Worm (Caenorhabditis elegans) whole organism, late embryonic: ENCODE measurements around the gene R09F10.5.

Experiments
- C08G9.2 ChIP-seq: sonication (generic microtip); optimal IDR thresholded peaks from 2 replicates; lab custom pipeline; 2016; ENCODE audit warnings: mild to moderate bottlenecking, missing genetic modification characterization, moderate library complexity, missing compliant biosample characterization
- F13H6.1 ChIP-seq: sonication (generic microtip); optimal IDR thresholded peaks from 2 replicates; lab custom pipeline; 2016; ENCODE audit warnings: missing genetic modification characterization, missing compliant biosample characterization
- T23F11.4 ChIP-seq: fragments of 200-800 bp; sonication (Bioruptor generic); optimal IDR thresholded peaks from 2 replicates; lab custom pipeline; 2018; ENCODE audit warnings: mild to moderate bottlenecking, missing genetic modification characterization, missing compliant biosample characterization
- ama-1 ChIP-seq: fragments of 150-350 bp; optimal IDR thresholded peaks from 2 replicates; lab custom pipeline; 2014
- ceh-18 ChIP-seq: sonication (generic microtip); optimal IDR thresholded peaks from 2 replicates; lab custom pipeline; 2016; ENCODE audit warnings: missing genetic modification characterization, missing compliant biosample characterization
- ceh-19 ChIP-seq: fragments of 200-800 bp; sonication (Bioruptor generic); optimal IDR thresholded peaks from 2 replicates; lab custom pipeline; 2018; ENCODE audit warnings: mild to moderate bottlenecking, missing genetic modification characterization, missing compliant biosample characterization
- ceh-2 ChIP-seq: sonication (generic microtip); optimal IDR thresholded peaks from 2 replicates; lab custom pipeline; 2016; ENCODE audit warnings: missing genotype, missing genetic modification characterization, missing compliant biosample characterization
- ceh-22 ChIP-seq: sonication (generic microtip); optimal IDR thresholded peaks from 2 replicates; lab custom pipeline; 2017; ENCODE audit warnings: missing biosample characterization, missing genetic modification characterization
- ceh-30 ChIP-seq: fragments of 150-350 bp; optimal IDR thresholded peaks from 2 replicates; lab custom pipeline; 2014; ENCODE audit warnings: missing biosample characterization, missing genetic modification characterization
- ceh-31 ChIP-seq: sonication (generic microtip); optimal IDR thresholded peaks from 2 replicates; lab custom pipeline; 2016; ENCODE audit warnings: missing genetic modification characterization, missing compliant biosample characterization
- ceh-34 ChIP-seq: sonication (generic microtip); optimal IDR thresholded peaks from 2 replicates; lab custom pipeline; 2016; ENCODE audit warnings: mild to moderate bottlenecking, missing genetic modification characterization, missing compliant biosample characterization
- ceh-45 ChIP-seq: fragments of 200-800 bp; sonication (Bioruptor generic); IDR thresholded peaks from 2 replicates; pipeline ENCODE4 v1.3.6; 2022; ENCODE audit warnings: missing genetic modification reagents, missing genetic modification characterization, missing compliant biosample characterization
- ceh-48 ChIP-seq: sonication (generic microtip); optimal IDR thresholded peaks from 2 replicates; lab custom pipeline; 2016; ENCODE audit warnings: missing genetic modification characterization, inconsistent platforms, missing compliant biosample characterization
- ceh-6 ChIP-seq: fragments of 200-800 bp; sonication (Bioruptor generic); optimal IDR thresholded peaks from 2 replicates; lab custom pipeline; 2018; ENCODE audit warnings: mild to moderate bottlenecking, missing genetic modification characterization, missing compliant biosample characterization
- ceh-9 ChIP-seq: sonication (generic microtip); optimal IDR thresholded peaks from 2 replicates; lab custom pipeline; 2016; ENCODE audit warnings: mild to moderate bottlenecking, missing genetic modification characterization, inconsistent platforms, missing compliant biosample characterization
- elt-2 ChIP-seq: sonication (generic microtip); optimal IDR thresholded peaks from 2 replicates; lab custom pipeline; 2016; ENCODE audit warnings: missing genetic modification reagents, missing genetic modification characterization, missing compliant biosample characterization
- elt-4 ChIP-seq: sonication (generic microtip); optimal IDR thresholded peaks from 2 replicates; lab custom pipeline; 2016; ENCODE audit warnings: missing genetic modification characterization, missing compliant biosample characterization
- ets-4 ChIP-seq: sonication (generic microtip); optimal IDR thresholded peaks from 2 replicates; lab custom pipeline; 2016; ENCODE audit warnings: missing genetic modification characterization, missing compliant biosample characterization
- eyg-1 ChIP-seq: sonication (generic microtip); optimal IDR thresholded peaks from 2 replicates; lab custom pipeline; 2016; ENCODE audit warnings: missing genotype, missing genetic modification characterization, missing compliant biosample characterization
- fax-1 ChIP-seq: sonication (generic microtip); optimal IDR thresholded peaks from 2 replicates; lab custom pipeline; 2016; ENCODE audit warnings: missing genotype, missing genetic modification characterization, missing compliant biosample characterization
- fkh-10 ChIP-seq: fragments of 150-350 bp; optimal IDR thresholded peaks from 2 replicates; lab custom pipeline; 2014; ENCODE audit warnings: missing biosample characterization, missing genetic modification reagents, missing genetic modification characterization
- gmeb-2 ChIP-seq: sonication (generic microtip); optimal IDR thresholded peaks from 2 replicates; lab custom pipeline; 2016; ENCODE audit warnings: missing genetic modification characterization, inconsistent platforms, missing compliant biosample characterization
- hlh-13 ChIP-seq: fragments of 200-800 bp; sonication (Bioruptor generic); optimal IDR thresholded peaks from 2 replicates; lab custom pipeline; 2018; ENCODE audit warnings: mild to moderate bottlenecking, missing genetic modification characterization, missing compliant biosample characterization
- hlh-15 ChIP-seq: sonication (generic microtip); optimal IDR thresholded peaks from 2 replicates; lab custom pipeline; 2016; ENCODE audit warnings: missing genetic modification characterization, missing compliant biosample characterization
- hlh-30 ChIP-seq: sonication (generic microtip); optimal IDR thresholded peaks from 2 replicates; lab custom pipeline; 2017; ENCODE audit warnings: antibody characterized with exemption, missing genetic modification characterization, missing compliant biosample characterization; ENCODE audit not compliant: insufficient read depth
- lim-6 ChIP-seq: sonication (generic microtip); optimal IDR thresholded peaks from 2 replicates; lab custom pipeline; 2016; ENCODE audit warnings: missing genetic modification characterization, missing compliant biosample characterization
- lin-11 ChIP-seq: fragments of 200-800 bp; sonication (Bioruptor generic); optimal IDR thresholded peaks from 2 replicates; lab custom pipeline; 2018; ENCODE audit warnings: mild to moderate bottlenecking, missing genetic modification characterization, missing compliant biosample characterization
- madf-2 ChIP-seq: sonication (generic microtip); optimal IDR thresholded peaks from 2 replicates; lab custom pipeline; 2017; ENCODE audit warnings: missing genetic modification characterization, missing compliant biosample characterization
- npax-4 ChIP-seq: sonication (generic microtip); optimal IDR thresholded peaks from 2 replicates; lab custom pipeline; 2016; ENCODE audit warnings: missing genetic modification characterization, missing compliant biosample characterization
- pag-3 ChIP-seq: sonication (generic microtip); optimal IDR thresholded peaks from 2 replicates; lab custom pipeline; 2016; ENCODE audit warnings: missing compliant biosample characterization, missing genetic modification characterization, borderline replicate concordance
- pax-1 ChIP-seq: fragments of 150-350 bp; optimal IDR thresholded peaks from 2 replicates; lab custom pipeline; 2014; ENCODE audit warnings: missing biosample characterization, missing genetic modification characterization
- pha-2 ChIP-seq: sonication (generic microtip); optimal IDR thresholded peaks from 2 replicates; lab custom pipeline; 2017; ENCODE audit warnings: mild to moderate bottlenecking, missing genetic modification characterization, missing compliant biosample characterization
- pha-4 ChIP-seq: fragments of 150-350 bp; optimal IDR thresholded peaks from 2 replicates; lab custom pipeline; 2018; ENCODE audit warnings: missing biosample characterization, missing genetic modification reagents, missing genetic modification characterization
- pqm-1 ChIP-seq: sonication (generic microtip); optimal IDR thresholded peaks from 2 replicates; lab custom pipeline; 2016; ENCODE audit warnings: missing genetic modification characterization, missing compliant biosample characterization
- pros-1 ChIP-seq: fragments of 150-350 bp; optimal IDR thresholded peaks from 2 replicates; lab custom pipeline; 2014; ENCODE audit warnings: missing biosample characterization, missing genetic modification reagents, missing genetic modification characterization
- ref-2 ChIP-seq: sonication (generic microtip); optimal IDR thresholded peaks from 2 replicates; lab custom pipeline; 2016; ENCODE audit warnings: missing genetic modification characterization, missing compliant biosample characterization
- rnt-1 ChIP-seq: sonication (generic microtip); optimal IDR thresholded peaks from 2 replicates; lab custom pipeline; 2016; ENCODE audit warnings: missing genetic modification characterization, missing compliant biosample characterization
- sdc-2 ChIP-seq: sonication (generic microtip); optimal IDR thresholded peaks from 2 replicates; lab custom pipeline; 2016; ENCODE audit warnings: missing genotype, missing genetic modification characterization, missing compliant biosample characterization
- sox-2 ChIP-seq: fragments of 200-800 bp; sonication (Bioruptor generic); IDR thresholded peaks from 2 replicates; pipeline ENCODE4 v1.3.6; 2022; ENCODE audit warnings: missing genetic modification reagents, missing genetic modification characterization, missing compliant biosample characterization
- sox-4 ChIP-seq: sonication (generic microtip); optimal IDR thresholded peaks from 2 replicates; lab custom pipeline; 2017; ENCODE audit warnings: mild to moderate bottlenecking, missing genetic modification characterization, inconsistent platforms, missing compliant biosample characterization
- syd-9 ChIP-seq: sonication (generic microtip); optimal IDR thresholded peaks from 2 replicates; lab custom pipeline; 2016; ENCODE audit warnings: mild to moderate bottlenecking, missing genetic modification characterization, moderate library complexity, missing compliant biosample characterization
- tbx-2 ChIP-seq: sonication (generic microtip); optimal IDR thresholded peaks from 2 replicates; lab custom pipeline; 2016; ENCODE audit warnings: missing genetic modification characterization, missing compliant biosample characterization
- tbx-7 ChIP-seq: sonication (generic microtip); optimal IDR thresholded peaks from 2 replicates; lab custom pipeline; 2016; ENCODE audit warnings: missing genotype, missing genetic modification characterization, missing compliant biosample characterization
- ttx-3 ChIP-seq: sonication (generic microtip); optimal IDR thresholded peaks from 2 replicates; lab custom pipeline; 2016; ENCODE audit warnings: missing genetic modification reagents, missing genetic modification characterization, missing compliant biosample characterization
- unc-3 ChIP-seq, 2 experiments: fragments of 200-800 bp in 1 of 2; sonication (Bioruptor generic) in 1 of 2; sonication (generic microtip) in 1 of 2; conservative IDR thresholded peaks in 1 of 2; optimal IDR thresholded peaks in 1 of 2; 2 replicates each; pipeline versions ENCODE4 v1.3.6 to Lab custom; 2016 to 2022; ENCODE audit warnings: missing compliant biosample characterization in 2 of 2, missing genetic modification characterization in 2 of 2, missing genetic modification reagents in 1 of 2
- unc-42 ChIP-seq: sonication (generic microtip); optimal IDR thresholded peaks from 2 replicates; lab custom pipeline; 2016; ENCODE audit warnings: missing genotype, missing genetic modification characterization, missing compliant biosample characterization
- unc-55 ChIP-seq: sonication (generic microtip); optimal IDR thresholded peaks from 2 replicates; lab custom pipeline; 2017; ENCODE audit warnings: missing biosample characterization, missing genetic modification reagents, missing genetic modification characterization
- unc-86 ChIP-seq: sonication (generic microtip); optimal IDR thresholded peaks from 2 replicates; lab custom pipeline; 2016; ENCODE audit warnings: missing genetic modification characterization, missing compliant biosample characterization
- zip-5 ChIP-seq: sonication (generic microtip); optimal IDR thresholded peaks from 2 replicates; lab custom pipeline; 2016; ENCODE audit warnings: missing genetic modification characterization, missing compliant biosample characterization
- ztf-16 ChIP-seq: sonication (generic microtip); optimal IDR thresholded peaks from 2 replicates; lab custom pipeline; 2017; ENCODE audit warnings: missing genetic modification characterization, missing compliant biosample characterization

R09F10.5 gene

ce11 chrX:8294586-8294985, 12.9 kb downstream of the R09F10.5 start, which contains the start of gene R09F10.3:
Gene R09F10.3 (plus strand): TSS chrX:8294625.
- no peak for TF ChIP-seq ceh-45
- no peak for TF ChIP-seq ceh-30 (tag; lab: Kevin White, UChicago)
- no peak for TF ChIP-seq F13H6.1 (tag; lab: Kevin White, UChicago)
- TF ChIP-seq elt-4, result no peak
- TF ChIP-seq hlh-30 (tag; lab: Kevin White, UChicago), result no peak
- TF ChIP-seq sox-4 (tag; lab: Kevin White, UChicago), result no peak
- no peak for TF ChIP-seq tbx-7
- TF ChIP-seq pha-2 (tag; lab: Kevin White, UChicago), result no peak
- no peak for TF ChIP-seq fax-1 (tag; lab: Kevin White, UChicago)
- TF ChIP-seq ama-1, result no peak

- TF ChIP-seq pros-1 (tag; lab: Kevin White, UChicago) (peak; percentile 36), hlh-30 (tag; lab: Kevin White, UChicago) (peak; percentile 11), ama-1 (no peak), ceh-9 (tag; lab: Kevin White, UChicago) (no peak), T23F11.4 (GFP tag; lab: Kevin White, UChicago) (no peak), hlh-15 (no peak), npax-4 (no peak), ets-4 (tag; lab: Kevin White, UChicago) (no peak), unc-42 (tag; lab: Kevin White, UChicago) (peak; percentile 40), gmeb-2 (tag; lab: Kevin White, UChicago) (no peak), sox-4 (tag; lab: Kevin White, UChicago) (no peak), ceh-48 (tag; lab: Kevin White, UChicago) (peak; percentile 16), ceh-45 (no peak), ref-2 (tag; lab: Kevin White, UChicago) (peak; percentile 77), tbx-7 (no peak), zip-5 (no peak), unc-55 (GFP tag; lab: Kevin White, UChicago) (peak; percentile 77), ceh-19 (GFP tag; lab: Kevin White, UChicago) (no peak), tbx-2 (peak; percentile 64), ceh-30 (tag; lab: Kevin White, UChicago) (no peak), syd-9 (no peak), ceh-34 (peak; percentile 82), ceh-31 (tag; lab: Kevin White, UChicago) (peak; percentile 80), sox-2 (GFP tag; lab: Robert Waterston, UW) (no peak), hlh-13 (GFP tag; lab: Kevin White, UChicago) (no peak), unc-3 (GFP tag; conservative IDR thresholded peaks at IDR 0.05; lab: Robert Waterston, UW) (no peak), unc-3 (tag; optimal IDR thresholded peaks at IDR 0.05; lab: Kevin White, UChicago) (no peak), C08G9.2 (tag; lab: Kevin White, UChicago) (no peak), pha-4 (tag; lab: Kevin White, UChicago) (no peak), pqm-1 (tag; lab: Kevin White, UChicago) (no peak), lin-11 (tag; lab: Kevin White, UChicago) (no peak), eyg-1 (tag; lab: Kevin White, UChicago) (peak; percentile 10), ceh-18 (tag; lab: Kevin White, UChicago) (peak; percentile 55), elt-2 (tag; lab: Kevin White, UChicago) (no peak), pha-2 (tag; lab: Kevin White, UChicago) (no peak), lim-6 (tag; lab: Kevin White, UChicago) (no peak), ttx-3 (tag; lab: Kevin White, UChicago) (no peak), ceh-2 (peak; percentile 1), ceh-6 (no peak), ztf-16 (tag; lab: Kevin White, UChicago) (no peak), madf-2 (tag; lab: Kevin White, UChicago) (no peak), ceh-22 (tag; lab: Kevin White, UChicago) (no peak), fkh-10 (GFP tag; lab: Kevin White, UChicago) (no peak), rnt-1 (tag; lab: Kevin White, UChicago) (peak; percentile 35), sdc-2 (tag; lab: Kevin White, UChicago) (peak; percentile 49), pax-1 (tag; lab: Kevin White, UChicago) (no peak), unc-86 (tag; lab: Kevin White, UChicago) (no peak), pag-3 (tag; lab: Kevin White, UChicago) (no peak)
Observed at ce11 chrX:8286740-8287299, 20.7 kb downstream of the R09F10.5 start, which contains the start of gene sec-16A.2. Gene sec-16A.2 (plus strand): TSS chrX:8287249.
